Worm (Caenorhabditis elegans) whole organism, late embryonic: ENCODE measurements around the gene F39E9.6.

Experiments
- F13H6.1 ChIP-seq: sonication (generic microtip); optimal IDR thresholded peaks from 2 replicates; lab custom pipeline; 2016; ENCODE audit warnings: missing genetic modification characterization, missing compliant biosample characterization
- K09A11.1 ChIP-seq: sonication (generic microtip); optimal IDR thresholded peaks from 2 replicates; lab custom pipeline; 2017; ENCODE audit warnings: antibody characterized with exemption, mild to moderate bottlenecking, missing genetic modification characterization, missing compliant biosample characterization; ENCODE audit not compliant: insufficient read depth
- ahr-1 ChIP-seq: sonication (generic microtip); optimal IDR thresholded peaks from 2 replicates; lab custom pipeline; 2016; ENCODE audit warnings: missing genetic modification characterization, missing compliant biosample characterization
- ama-1 ChIP-seq: fragments of 150-350 bp; optimal IDR thresholded peaks from 2 replicates; lab custom pipeline; 2014
- ceh-19 ChIP-seq: fragments of 200-800 bp; sonication (Bioruptor generic); optimal IDR thresholded peaks from 2 replicates; lab custom pipeline; 2018; ENCODE audit warnings: mild to moderate bottlenecking, missing genetic modification characterization, missing compliant biosample characterization
- ceh-24 ChIP-seq: sonication (generic microtip); optimal IDR thresholded peaks from 2 replicates; lab custom pipeline; 2016; ENCODE audit warnings: mild to moderate bottlenecking, missing genetic modification characterization, missing compliant biosample characterization
- ceh-30 ChIP-seq: fragments of 150-350 bp; optimal IDR thresholded peaks from 2 replicates; lab custom pipeline; 2014; ENCODE audit warnings: missing biosample characterization, missing genetic modification characterization
- ceh-45 ChIP-seq: fragments of 200-800 bp; sonication (Bioruptor generic); IDR thresholded peaks from 2 replicates; pipeline ENCODE4 v1.3.6; 2022; ENCODE audit warnings: missing genetic modification reagents, missing genetic modification characterization, missing compliant biosample characterization
- ceh-48 ChIP-seq: sonication (generic microtip); optimal IDR thresholded peaks from 2 replicates; lab custom pipeline; 2016; ENCODE audit warnings: missing genetic modification characterization, inconsistent platforms, missing compliant biosample characterization
- dmd-4 ChIP-seq: sonication (generic microtip); optimal IDR thresholded peaks from 2 replicates; lab custom pipeline; 2016; ENCODE audit warnings: borderline replicate concordance, missing genetic modification characterization, missing compliant biosample characterization
- elt-2 ChIP-seq: sonication (generic microtip); optimal IDR thresholded peaks from 2 replicates; lab custom pipeline; 2016; ENCODE audit warnings: missing genetic modification reagents, missing genetic modification characterization, missing compliant biosample characterization
- ets-4 ChIP-seq: sonication (generic microtip); optimal IDR thresholded peaks from 2 replicates; lab custom pipeline; 2016; ENCODE audit warnings: missing genetic modification characterization, missing compliant biosample characterization
- eyg-1 ChIP-seq: sonication (generic microtip); optimal IDR thresholded peaks from 2 replicates; lab custom pipeline; 2016; ENCODE audit warnings: missing genotype, missing genetic modification characterization, missing compliant biosample characterization
- fax-1 ChIP-seq: sonication (generic microtip); optimal IDR thresholded peaks from 2 replicates; lab custom pipeline; 2016; ENCODE audit warnings: missing genotype, missing genetic modification characterization, missing compliant biosample characterization
- fkh-10 ChIP-seq: fragments of 150-350 bp; optimal IDR thresholded peaks from 2 replicates; lab custom pipeline; 2014; ENCODE audit warnings: missing biosample characterization, missing genetic modification reagents, missing genetic modification characterization
- hlh-15 ChIP-seq: sonication (generic microtip); optimal IDR thresholded peaks from 2 replicates; lab custom pipeline; 2016; ENCODE audit warnings: missing genetic modification characterization, missing compliant biosample characterization
- lim-6 ChIP-seq: sonication (generic microtip); optimal IDR thresholded peaks from 2 replicates; lab custom pipeline; 2016; ENCODE audit warnings: missing genetic modification characterization, missing compliant biosample characterization
- lin-11 ChIP-seq: fragments of 200-800 bp; sonication (Bioruptor generic); optimal IDR thresholded peaks from 2 replicates; lab custom pipeline; 2018; ENCODE audit warnings: mild to moderate bottlenecking, missing genetic modification characterization, missing compliant biosample characterization
- madf-2 ChIP-seq: sonication (generic microtip); optimal IDR thresholded peaks from 2 replicates; lab custom pipeline; 2017; ENCODE audit warnings: missing genetic modification characterization, missing compliant biosample characterization
- mec-3 ChIP-seq: sonication (generic microtip); optimal IDR thresholded peaks from 2 replicates; lab custom pipeline; 2016; ENCODE audit warnings: borderline replicate concordance, missing genetic modification characterization, missing compliant biosample characterization
- odd-2 ChIP-seq: sonication (generic microtip); optimal IDR thresholded peaks from 2 replicates; lab custom pipeline; 2017; ENCODE audit warnings: antibody characterized with exemption, mild to moderate bottlenecking, missing genetic modification characterization, missing compliant biosample characterization
- pax-1 ChIP-seq: fragments of 150-350 bp; optimal IDR thresholded peaks from 2 replicates; lab custom pipeline; 2014; ENCODE audit warnings: missing biosample characterization, missing genetic modification characterization
- pqm-1 ChIP-seq: sonication (generic microtip); optimal IDR thresholded peaks from 2 replicates; lab custom pipeline; 2016; ENCODE audit warnings: missing genetic modification characterization, missing compliant biosample characterization
- rnt-1 ChIP-seq: sonication (generic microtip); optimal IDR thresholded peaks from 2 replicates; lab custom pipeline; 2016; ENCODE audit warnings: missing genetic modification characterization, missing compliant biosample characterization
- sdc-2 ChIP-seq: sonication (generic microtip); optimal IDR thresholded peaks from 2 replicates; lab custom pipeline; 2016; ENCODE audit warnings: missing genotype, missing genetic modification characterization, missing compliant biosample characterization
- sox-2 ChIP-seq: fragments of 200-800 bp; sonication (Bioruptor generic); IDR thresholded peaks from 2 replicates; pipeline ENCODE4 v1.3.6; 2022; ENCODE audit warnings: missing genetic modification reagents, missing genetic modification characterization, missing compliant biosample characterization
- ttx-3 ChIP-seq: sonication (generic microtip); optimal IDR thresholded peaks from 2 replicates; lab custom pipeline; 2016; ENCODE audit warnings: missing genetic modification reagents, missing genetic modification characterization, missing compliant biosample characterization
- unc-55 ChIP-seq: sonication (generic microtip); optimal IDR thresholded peaks from 2 replicates; lab custom pipeline; 2017; ENCODE audit warnings: missing biosample characterization, missing genetic modification reagents, missing genetic modification characterization
- zip-5 ChIP-seq: sonication (generic microtip); optimal IDR thresholded peaks from 2 replicates; lab custom pipeline; 2016; ENCODE audit warnings: missing genetic modification characterization, missing compliant biosample characterization
- ztf-16 ChIP-seq: sonication (generic microtip); optimal IDR thresholded peaks from 2 replicates; lab custom pipeline; 2017; ENCODE audit warnings: missing genetic modification characterization, missing compliant biosample characterization

The F39E9.6 gene

ce11 chrII:3318839-3319238, 5.5 kb upstream of the F39E9.6 start:
- TF ChIP-seq rnt-1 (tag; lab: Kevin White, UChicago) (no peak), elt-2 (tag; lab: Kevin White, UChicago) (peak; percentile 76)

- TF ChIP-seq rnt-1 (tag; lab: Kevin White, UChicago) (peak; percentile 12), mec-3 (tag; lab: Kevin White, UChicago) (no peak), sox-2 (GFP tag; lab: Robert Waterston, UW) (no peak), ztf-16 (no peak), zip-5 (no peak), elt-2 (tag; lab: Kevin White, UChicago) (peak; percentile 68), ceh-48 (peak; percentile 73)
Observed at ce11 chrII:3310957-3311657, 2.2 kb downstream of the F39E9.6 start.

- TF ChIP-seq unc-55 (GFP tag; lab: Kevin White, UChicago): peak; percentile 21
- TF ChIP-seq ceh-24 (tag; lab: Kevin White, UChicago): no peak
- no peak for TF ChIP-seq odd-2 (tag; lab: Kevin White, UChicago)
- peak; percentile 45 for TF ChIP-seq ceh-48
- peak; percentile 4 for TF ChIP-seq ama-1 (lab: Kevin White, UChicago)
- TF ChIP-seq, all 69 proteins: peak for 3
Observed at ce11 chrII:3303582-3303981, 9.8 kb downstream of the F39E9.6 start.

- TF ChIP-seq pax-1 (tag; lab: Kevin White, UChicago): no peak
- TF ChIP-seq unc-55 (GFP tag; lab: Kevin White, UChicago): no peak
- TF ChIP-seq ceh-45 (GFP tag; lab: Robert Waterston, UW): no peak
- no peak for TF ChIP-seq ama-1 (lab: Kevin White, UChicago)
- no peak for TF ChIP-seq F13H6.1
- TF ChIP-seq pqm-1 (tag; lab: Kevin White, UChicago): no peak
- TF ChIP-seq lim-6 (tag; lab: Kevin White, UChicago): no peak
- TF ChIP-seq sdc-2: no peak
- no peak for TF ChIP-seq zip-5
- TF ChIP-seq dmd-4: no peak
- TF ChIP-seq ahr-1 (tag; lab: Kevin White, UChicago): no peak
- no peak for TF ChIP-seq K09A11.1 (tag; lab: Kevin White, UChicago)
- no peak for TF ChIP-seq ceh-19
- no peak for TF ChIP-seq odd-2 (tag; lab: Kevin White, UChicago)
- no peak for TF ChIP-seq ceh-30 (tag; lab: Kevin White, UChicago)
- no peak for TF ChIP-seq fkh-10 (GFP tag; lab: Kevin White, UChicago)
- no peak for TF ChIP-seq ttx-3 (tag; lab: Kevin White, UChicago)
Observed at ce11 chrII:3299457-3299856, 13.9 kb downstream of the F39E9.6 start, which contains the start of gene btb-22. btb-22 (plus strand) TSS chrII:3299757.

DNA sequence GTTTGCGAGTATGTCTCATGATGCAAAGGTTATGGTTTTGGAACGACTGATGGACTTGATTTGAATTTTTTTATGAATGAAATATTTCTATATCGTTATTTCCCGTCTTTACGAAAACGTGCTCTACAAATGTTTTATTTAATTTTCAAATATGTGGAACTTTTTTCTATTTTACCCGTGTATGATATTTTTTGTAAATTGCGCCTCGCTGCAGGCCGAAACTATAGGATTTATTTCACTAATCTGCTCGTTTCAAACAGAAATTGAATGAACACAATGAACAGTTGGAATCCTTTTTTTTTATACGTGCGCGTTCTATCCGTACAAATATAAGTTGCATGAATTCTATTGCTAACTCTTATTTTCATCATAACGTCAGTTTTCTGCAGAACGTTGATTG, 15.4 kb downstream of the F39E9.6 start, which contains the start of gene btb-18:
TSS of gene btb-18 (plus strand) at position 301 of the 400 bp plus-strand sequence.
- TF ChIP-seq madf-2 (tag; lab: Kevin White, UChicago) (no peak), pqm-1 (tag; lab: Kevin White, UChicago) (no peak), hlh-15 (tag; lab: Kevin White, UChicago) (no peak), ahr-1 (tag; lab: Kevin White, UChicago) (no peak), rnt-1 (tag; lab: Kevin White, UChicago) (no peak), elt-2 (tag; lab: Kevin White, UChicago) (no peak), lin-11 (tag; lab: Kevin White, UChicago) (no peak), K09A11.1 (tag; lab: Kevin White, UChicago) (no peak), ets-4 (no peak), eyg-1 (tag; lab: Kevin White, UChicago) (no peak), ceh-48 (no peak), ceh-45 (GFP tag; lab: Robert Waterston, UW) (no peak)

ce11 chrII:3296644-3297043, 16.7 kb downstream of the F39E9.6 start, which contains the start of gene btb-16:
btb-16 (plus strand) TSS chrII:3296883.
- no peak for TF ChIP-seq fax-1 (tag; lab: Kevin White, UChicago)
- peak; percentile 15 for TF ChIP-seq elt-2 (tag; lab: Kevin White, UChicago)
